Fruit fly (Drosophila melanogaster) whole organism, embryonic: ENCODE results near the gene CG3091.

Experiments used
- Awh ChIP-seq: fragments of 200-800 bp; sonication (Bioruptor generic); IDR thresholded peaks from 2 replicates; pipeline ENCODE4, ENCODE4 v1.3.6; 2022; ENCODE audit warnings: missing biosample characterization, missing genetic modification characterization
- CG10979 ChIP-seq: fragments of 200-800 bp; sonication (Bioruptor generic); optimal IDR thresholded peaks from 2 replicates; lab custom pipeline; 2018; ENCODE audit warnings: missing biosample characterization, mild to moderate bottlenecking, missing genetic modification characterization, moderate library complexity
- CG11085 ChIP-seq: fragments of 200-800 bp; sonication (Bioruptor generic); IDR thresholded peaks from 2 replicates; pipeline ENCODE4 v1.3.6; 2022; ENCODE audit warnings: missing biosample characterization, missing genetic modification characterization
- CG13624 ChIP-seq: fragments of 200-800 bp; sonication (Bioruptor generic); optimal IDR thresholded peaks from 2 replicates; lab custom pipeline; 2016; ENCODE audit warnings: missing biosample characterization, missing genetic modification characterization
- CG14050 ChIP-seq: fragments of 200-800 bp; sonication (Bioruptor generic); IDR thresholded peaks from 3 replicates; pipeline ENCODE4 v1.3.6; 2022; ENCODE audit warnings: missing biosample characterization, missing genetic modification characterization
- CG14441 ChIP-seq: fragments of 200-800 bp; sonication (Bioruptor generic); IDR thresholded peaks from 2 replicates; pipeline ENCODE4 v1.3.6; 2022; ENCODE audit warnings: missing biosample characterization, missing genetic modification characterization
- CG1602 ChIP-seq: fragments of 200-800 bp; sonication (Bioruptor generic); optimal IDR thresholded peaks from 3 replicates; lab custom pipeline; 2016; ENCODE audit warnings: missing biosample characterization, missing genetic modification characterization
- CG17359 ChIP-seq: fragments of 200-800 bp; sonication (Bioruptor generic); optimal IDR thresholded peaks from 3 replicates; lab custom pipeline; 2018; ENCODE audit warnings: missing biosample characterization, mild to moderate bottlenecking, missing genetic modification characterization, moderate library complexity
- CG2889 ChIP-seq: fragments of 200-800 bp; sonication (Bioruptor generic); IDR thresholded peaks from 3 replicates; pipeline ENCODE4 v1.3.6; 2022; ENCODE audit warnings: missing biosample characterization, missing genetic modification characterization
- CG34224 ChIP-seq: fragments of 200-800 bp; sonication (Bioruptor generic); IDR thresholded peaks from 3 replicates; pipeline ENCODE4 v1.3.6; 2022; ENCODE audit warnings: missing biosample characterization, missing genetic modification characterization; ENCODE audit not compliant: partially characterized antibody
- CG3847 ChIP-seq: fragments of 200-800 bp; sonication (Bioruptor generic); IDR thresholded peaks from 2 replicates; pipeline ENCODE4 v1.3.6; 2022; ENCODE audit warnings: missing biosample characterization, missing genetic modification characterization
- CG3995 ChIP-seq: fragments of 200-800 bp; sonication (Bioruptor generic); optimal IDR thresholded peaks from 3 replicates; lab custom pipeline; 2016; ENCODE audit warnings: missing biosample characterization, missing genetic modification characterization
- CG43689 ChIP-seq: fragments of 200-800 bp; sonication (Bioruptor generic); IDR thresholded peaks from 2 replicates; pipeline ENCODE4 v1.3.6; 2022; ENCODE audit warnings: missing biosample characterization, missing genetic modification characterization
- CG7357 ChIP-seq: fragments of 200-800 bp; sonication (Bioruptor generic); IDR thresholded peaks from 3 replicates; pipeline ENCODE4 v1.3.6; 2022; ENCODE audit warnings: missing biosample characterization, missing genetic modification characterization
- CG7839 ChIP-seq: fragments of 200-800 bp; sonication (Bioruptor generic); optimal IDR thresholded peaks from 3 replicates; lab custom pipeline; 2018; ENCODE audit warnings: missing biosample characterization, mild to moderate bottlenecking, missing genetic modification characterization, moderate library complexity
- CG9727 ChIP-seq: fragments of 200-800 bp; sonication (Bioruptor generic); optimal IDR thresholded peaks from 3 replicates; lab custom pipeline; 2017; ENCODE audit warnings: missing biosample characterization, mild to moderate bottlenecking, missing genetic modification characterization
- CrebB ChIP-seq: fragments of 200-800 bp; sonication (Bioruptor generic); optimal IDR thresholded peaks from 3 replicates; lab custom pipeline; 2018; ENCODE audit warnings: missing biosample characterization, mild to moderate bottlenecking, missing genetic modification characterization
- Dip2 ChIP-seq: fragments of 200-800 bp; sonication (Bioruptor generic); IDR thresholded peaks from 2 replicates; pipeline ENCODE4 v1.3.6; 2022; ENCODE audit warnings: missing biosample characterization, missing genetic modification characterization
- H15 ChIP-seq: fragments of 200-800 bp; sonication (Bioruptor generic); IDR thresholded peaks from 3 replicates; pipeline ENCODE4 v1.3.6; 2022; ENCODE audit warnings: missing biosample characterization, missing genetic modification characterization
- Hand ChIP-seq: fragments of 200-800 bp; sonication (Bioruptor generic); optimal IDR thresholded peaks from 2 replicates; lab custom pipeline; 2017; ENCODE audit warnings: mild to moderate bottlenecking, missing biosample characterization, missing genetic modification reagents, missing genetic modification characterization
- Hey ChIP-seq: fragments of 200-800 bp; sonication (Bioruptor generic); optimal IDR thresholded peaks from 3 replicates; lab custom pipeline; 2018; ENCODE audit warnings: missing biosample characterization, mild to moderate bottlenecking, missing genetic modification characterization
- HmgD ChIP-seq: fragments of 200-800 bp; sonication (Bioruptor generic); optimal IDR thresholded peaks from 3 replicates; lab custom pipeline; 2016; ENCODE audit warnings: missing biosample characterization, missing genetic modification characterization
- Mes4 ChIP-seq: fragments of 200-800 bp; sonication (Bioruptor generic); optimal IDR thresholded peaks from 2 replicates; lab custom pipeline; 2016; ENCODE audit warnings: missing biosample characterization, missing genetic modification characterization
- Oli ChIP-seq: fragments of 200-800 bp; sonication (Bioruptor generic); optimal IDR thresholded peaks from 2 replicates; lab custom pipeline; 2018; ENCODE audit warnings: missing biosample characterization, mild to moderate bottlenecking, missing genetic modification characterization, moderate library complexity
- Opbp ChIP-seq: fragments of 200-800 bp; sonication (Bioruptor generic); IDR thresholded peaks from 3 replicates; pipeline ENCODE4 v1.3.6; 2022; ENCODE audit warnings: missing biosample characterization, missing genetic modification characterization; ENCODE audit not compliant: partially characterized antibody
- ab ChIP-seq: fragments of 200-800 bp; sonication (Bioruptor generic); optimal IDR thresholded peaks from 2 replicates; lab custom pipeline; 2016; ENCODE audit warnings: missing biosample characterization, missing genetic modification characterization
- abd-A ChIP-seq: fragments of 200-800 bp; sonication (Bioruptor generic); optimal IDR thresholded peaks from 3 replicates; lab custom pipeline; 2019; ENCODE audit warnings: missing biosample characterization, mild to moderate bottlenecking, missing genetic modification characterization, moderate library complexity
- ap ChIP-seq: fragments of 200-800 bp; sonication (Bioruptor generic); IDR thresholded peaks from 2 replicates; pipeline ENCODE4 v1.3.6; 2022; ENCODE audit warnings: missing biosample characterization, missing genetic modification characterization
- ara ChIP-seq: fragments of 200-800 bp; sonication (Bioruptor generic); IDR thresholded peaks from 2 replicates; pipeline ENCODE4 v1.3.6; 2022; ENCODE audit warnings: missing biosample characterization, missing genetic modification characterization
- ase ChIP-seq: fragments of 200-800 bp; sonication (Bioruptor generic); IDR thresholded peaks from 3 replicates; pipeline ENCODE4 v1.3.6; 2022; ENCODE audit warnings: missing biosample characterization, missing genetic modification characterization
- chm ChIP-seq: fragments of 200-800 bp; sonication (Bioruptor generic); IDR thresholded peaks from 2 replicates; pipeline ENCODE4 v1.3.6; 2022; ENCODE audit warnings: missing biosample characterization, missing genetic modification characterization
- chn ChIP-seq: fragments of 200-800 bp; sonication (Bioruptor generic); optimal IDR thresholded peaks from 2 replicates; lab custom pipeline; 2016; ENCODE audit warnings: missing biosample characterization, missing genetic modification characterization
- crp ChIP-seq, 2 experiments: fragments of 200-800 bp; sonication (Bioruptor generic); optimal IDR thresholded peaks; 2 replicates in 1 of 2; 3 replicates in 1 of 2; lab custom pipeline; 2017; ENCODE audit warnings: missing biosample characterization in 2 of 2, missing genetic modification characterization in 2 of 2, mild to moderate bottlenecking in 1 of 2, moderate library complexity in 1 of 2
- dmrt99B ChIP-seq: fragments of 200-800 bp; sonication (Bioruptor generic); optimal IDR thresholded peaks from 2 replicates; lab custom pipeline; 2018; ENCODE audit warnings: missing biosample characterization, mild to moderate bottlenecking, missing genetic modification characterization, moderate library complexity
- emc ChIP-seq: fragments of 200-800 bp; sonication (Bioruptor generic); optimal IDR thresholded peaks from 2 replicates; lab custom pipeline; 2016; ENCODE audit warnings: missing biosample characterization, missing genetic modification characterization
- eve ChIP-seq, 2 experiments: fragments of >200 bp; optimal IDR thresholded peaks; 2 replicates each; lab custom pipeline; 2017; ENCODE audit warnings: missing biosample characterization in 2 of 2, missing genetic modification characterization in 2 of 2
- gsb-n ChIP-seq: fragments of 200-800 bp; sonication (Bioruptor generic); optimal IDR thresholded peaks from 3 replicates; lab custom pipeline; 2018; ENCODE audit warnings: missing biosample characterization, mild to moderate bottlenecking, missing genetic modification characterization
- hkb ChIP-seq, 2 experiments: fragments of 200-800 bp in 1 of 2; fragments of >200 bp in 1 of 2; sonication (Bioruptor generic) in 1 of 2; IDR thresholded peaks in 1 of 2; optimal IDR thresholded peaks in 1 of 2; 2 replicates each; pipeline versions ENCODE4 v1.3.6 to Lab custom; 2017 to 2022; ENCODE audit warnings: missing biosample characterization in 1 of 2, missing genetic modification characterization in 1 of 2
- kay ChIP-seq: fragments of 200-800 bp; sonication (Bioruptor generic); optimal IDR thresholded peaks from 2 replicates; lab custom pipeline; 2016; ENCODE audit warnings: missing biosample characterization, missing genetic modification characterization
- mld ChIP-seq: fragments of 200-800 bp; sonication (Bioruptor generic); IDR thresholded peaks from 3 replicates; pipeline ENCODE4 v1.3.6; 2022; ENCODE audit warnings: missing biosample characterization, missing genetic modification characterization; ENCODE audit not compliant: partially characterized antibody
- rib ChIP-seq: fragments of 200-800 bp; sonication (Bioruptor generic); IDR thresholded peaks from 2 replicates; pipeline ENCODE4 v1.3.6; 2022; ENCODE audit warnings: missing biosample characterization, missing genetic modification characterization
- scrt ChIP-seq: fragments of 200-800 bp; sonication (Bioruptor generic); optimal IDR thresholded peaks from 2 replicates; lab custom pipeline; 2018; ENCODE audit warnings: missing biosample characterization, mild to moderate bottlenecking, missing genetic modification characterization, moderate library complexity
- sna ChIP-seq: fragments of 200-800 bp; sonication (Bioruptor generic); IDR thresholded peaks from 2 replicates; pipeline ENCODE4 v1.3.6; 2022; ENCODE audit warnings: missing biosample characterization, missing genetic modification characterization; ENCODE audit not compliant: partially characterized antibody
- so ChIP-seq: fragments of 200-800 bp; sonication (Bioruptor generic); IDR thresholded peaks from 3 replicates; pipeline ENCODE4 v1.3.6; 2022; ENCODE audit warnings: missing biosample characterization, missing genetic modification characterization
- sob ChIP-seq: fragments of 200-800 bp; sonication (Bioruptor generic); IDR thresholded peaks from 2 replicates; pipeline ENCODE4 v1.3.6; 2022; ENCODE audit warnings: missing biosample characterization, missing genetic modification characterization
- sqz ChIP-seq: fragments of 200-800 bp; sonication (Bioruptor generic); optimal IDR thresholded peaks from 3 replicates; lab custom pipeline; 2018; ENCODE audit warnings: missing biosample characterization, mild to moderate bottlenecking, missing genetic modification characterization
- tap ChIP-seq: fragments of 200-800 bp; optimal IDR thresholded peaks from 3 replicates; lab custom pipeline; 2019; ENCODE audit warnings: missing biosample characterization, mild to moderate bottlenecking, missing genetic modification characterization, moderate library complexity
- zf30C ChIP-seq: fragments of 200-800 bp; sonication (Bioruptor generic); optimal IDR thresholded peaks from 3 replicates; lab custom pipeline; 2018; ENCODE audit warnings: missing biosample characterization, mild to moderate bottlenecking, missing genetic modification characterization

Gene CG3091

dm6 chrX:2296230-2297044 is 42.4 kb upstream of the CG3091 start:
- TF ChIP-seq hkb (optimal IDR thresholded peaks at IDR 0.05; lab: Kevin White, UChicago): no peak
- peak; percentile 87 for TF ChIP-seq hkb (GFP tag; IDR thresholded peaks at IDR 0.05; lab: Robert Waterston, UW)
- peak; percentile 79 for TF ChIP-seq tap (tag; lab: Kevin White, UChicago)
- TF ChIP-seq CG3995 (GFP tag; lab: Kevin White, UChicago): peak; percentile 65
- peak; percentile 72 for TF ChIP-seq CG11085 (GFP tag; lab: Robert Waterston, UW)
- no peak for TF ChIP-seq rib
- peak; percentile 94 for TF ChIP-seq sqz
- peak; percentile 88 for TF ChIP-seq kay (GFP tag; lab: Kevin White, UChicago)
- peak; percentile 96 for TF ChIP-seq CG10979 (tag; lab: Kevin White, UChicago)
- TF ChIP-seq CG14441 (GFP tag; lab: Robert Waterston, UW): peak; percentile 77
- peak; percentile 93 for TF ChIP-seq chn (GFP tag; lab: Kevin White, UChicago)
- peak; percentile 83 for TF ChIP-seq scrt (GFP tag; lab: Kevin White, UChicago)
- peak in 1 of 2 experiments; percentile 60 for TF ChIP-seq crp (GFP tag; optimal IDR thresholded peaks at IDR 0.05; lab: Kevin White, UChicago)
- peak; percentile 87 for TF ChIP-seq CG17359
- no peak for TF ChIP-seq CG2889 (GFP tag; lab: Robert Waterston, UW)
- peak; percentile 69; the same call in 2 of the 3 replicates for TF ChIP-seq H15 (GFP tag; lab: Robert Waterston, UW)
- no peak for TF ChIP-seq sna
- TF ChIP-seq emc (GFP tag; lab: Kevin White, UChicago): peak; percentile 70
- no peak for TF ChIP-seq mld (GFP tag; lab: Robert Waterston, UW)
- TF ChIP-seq Oli: peak; percentile 97
- peak; percentile 94 for TF ChIP-seq CG13624 (GFP tag; lab: Kevin White, UChicago)
- TF ChIP-seq CG1602: peak; percentile 91
- peak; percentile 76 for TF ChIP-seq sob
- peak; percentile 72; the same call in 2 of the 3 replicates for TF ChIP-seq so (GFP tag; lab: Robert Waterston, UW)
- TF ChIP-seq ap (GFP tag; lab: Robert Waterston, UW): peak; percentile 37; the same call in 1 of the 2 replicates
- peak; percentile 93 for TF ChIP-seq Mes4 (GFP tag; lab: Kevin White, UChicago)
- peak; percentile 80 for TF ChIP-seq abd-A (tag; lab: Kevin White, UChicago)
- peak; percentile 66; the same call in 2 of the 3 replicates for TF ChIP-seq ase (GFP tag; lab: Robert Waterston, UW)
- peak; percentile 87 for TF ChIP-seq CrebB (tag; lab: Kevin White, UChicago)
- peak; percentile 92 for TF ChIP-seq Hand
- peak; percentile 55 for TF ChIP-seq CG14050 (GFP tag; lab: Robert Waterston, UW)
- peak; percentile 88 for TF ChIP-seq gsb-n
- TF ChIP-seq CG7357 (GFP tag; lab: Robert Waterston, UW): peak; percentile 80
- TF ChIP-seq CG3847 (GFP tag; lab: Robert Waterston, UW): peak; percentile 83
- peak; percentile 96 for TF ChIP-seq CG9727
- peak; percentile 61; the same call in 1 of the 2 replicates for TF ChIP-seq Awh (GFP tag; lab: Robert Waterston, UW)
- TF ChIP-seq eve (GFP tag; optimal IDR thresholded peaks at IDR 0.05; lab: Kevin White, UChicago): peak; percentile 33 to 99
- peak; percentile 95 for TF ChIP-seq CG7839 (tag; lab: Kevin White, UChicago)
- peak; percentile 44; the same call in 1 of the 2 replicates for TF ChIP-seq Dip2 (GFP tag; lab: Robert Waterston, UW)
- TF ChIP-seq ara (GFP tag; lab: Robert Waterston, UW): peak; percentile 58
- TF ChIP-seq dmrt99B (tag; lab: Kevin White, UChicago): peak; percentile 96
- no peak for TF ChIP-seq Opbp (GFP tag; lab: Robert Waterston, UW)
- peak; percentile 86 for TF ChIP-seq ab
- 0 out of 2 replicates have a peak, but pooled peaks have one; percentile 9 for TF ChIP-seq chm
- no peak for TF ChIP-seq zf30C (GFP tag; lab: Kevin White, UChicago)
- TF ChIP-seq CG34224 (GFP tag; lab: Robert Waterston, UW): no peak
- TF ChIP-seq Hey (tag; lab: Kevin White, UChicago): peak; percentile 65
- peak; percentile 71 for TF ChIP-seq CG43689
- peak; percentile 88 for TF ChIP-seq HmgD (GFP tag; lab: Kevin White, UChicago)
